Fruit fly (Drosophila melanogaster) whole organism: Measurements from ENCODE around the gene CG11037.

Experiments used
- CG8478 ChIP-seq: fragments of >200 bp; optimal IDR thresholded peaks from 2 replicates; lab custom pipeline; 2018; ENCODE audit warnings: inconsistent platforms
- pan ChIP-seq: fragments of >200 bp; optimal IDR thresholded peaks from 2 replicates; lab custom pipeline; 2017
- psq ChIP-seq: fragments of >200 bp; optimal IDR thresholded peaks from 2 replicates; lab custom pipeline; 2017
- usp ChIP-seq: fragments of >200 bp; optimal IDR thresholded peaks from 2 replicates; lab custom pipeline; 2017; ENCODE audit warnings: missing biosample characterization, missing genetic modification characterization, mixed read lengths

- TF ChIP-seq psq (lab: Kevin White, UChicago) (no peak), pan (lab: Kevin White, UChicago) (no peak), CG8478 (lab: Kevin White, UChicago) (no peak), usp (GFP tag; lab: Kevin White, UChicago) (no peak)
Observed at dm6 chr3L:20915111-20915510, 46.1 kb downstream of the CG11037 start.
